Fruit fly (Drosophila melanogaster): ENCODE data around the gene CSN8.

Gene CSN8

DNA sequence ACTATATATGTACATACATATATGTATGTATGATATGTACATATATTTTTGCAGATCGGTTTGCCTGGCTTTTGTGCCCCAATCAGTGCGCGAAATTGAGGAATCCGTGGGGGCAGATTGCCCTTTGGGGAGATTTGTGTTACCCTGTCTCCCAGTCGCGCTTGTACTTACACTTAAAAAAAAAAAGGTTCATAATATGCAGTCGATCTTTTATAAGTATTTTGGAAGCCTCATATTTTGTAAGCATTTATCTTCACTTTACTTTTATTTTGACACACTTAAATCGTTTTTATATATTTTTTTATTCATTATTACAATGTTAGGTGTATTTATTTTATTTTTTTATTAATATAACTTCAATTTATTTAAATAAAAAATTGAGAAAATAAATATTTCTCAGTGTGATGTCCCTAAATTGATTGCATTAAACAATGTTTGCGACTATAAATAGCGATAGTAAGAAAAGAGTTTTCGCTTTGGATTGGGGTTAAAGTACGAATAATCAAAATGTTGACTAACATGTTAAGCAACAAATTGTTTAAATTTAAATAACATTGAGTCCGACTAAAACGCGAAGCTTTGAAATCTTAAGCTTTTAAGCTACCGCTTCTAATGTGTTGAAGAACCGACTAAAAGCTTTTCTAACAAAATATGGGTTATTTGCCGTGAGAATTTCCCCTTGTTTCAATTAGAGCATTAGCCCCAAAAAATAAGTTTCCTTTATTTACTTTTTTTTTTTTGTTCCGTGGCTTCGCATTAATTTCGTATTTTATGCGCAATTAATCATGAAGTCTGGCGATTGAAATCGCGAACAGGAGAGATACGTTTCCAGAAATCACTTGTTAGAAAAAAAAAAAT lies 38.0 kb upstream of the CSN8 start (continued):
- TF ChIP-seq CG3995 (GFP tag; optimal IDR thresholded peaks at IDR 0.05) = no peak
- TF ChIP-seq lab (GFP tag; optimal IDR thresholded peaks at IDR 0.05) = peak; percentile 46
- TF ChIP-seq Meics (GFP tag; optimal IDR thresholded peaks at IDR 0.05) = peak; percentile 13
- TF ChIP-seq CG15011 (GFP tag; optimal IDR thresholded peaks at IDR 0.05) = no peak
- no peak for TF ChIP-seq nau (GFP tag; optimal IDR thresholded peaks at IDR 0.05)
- TF ChIP-seq Asciz (GFP tag; optimal IDR thresholded peaks at IDR 0.05) = peak; percentile 5
- TF ChIP-seq stwl (tag; optimal IDR thresholded peaks at IDR 0.05) = no peak
- TF ChIP-seq lbe (GFP tag; optimal IDR thresholded peaks at IDR 0.05) = no peak
- TF ChIP-seq CG7372 (GFP tag; IDR thresholded peaks at IDR 0.05) = no peak
- TF ChIP-seq Ets65A (GFP tag) = no peak
- TF ChIP-seq CG32772 (GFP tag; IDR thresholded peaks at IDR 0.05) = no peak
- TF ChIP-seq CG18599 (GFP tag; optimal IDR thresholded peaks at IDR 0.05) = peak; percentile 37
- TF ChIP-seq CG9876 (GFP tag; optimal IDR thresholded peaks at IDR 0.05) = no peak
- no peak for TF ChIP-seq CG1233 (GFP tag; optimal IDR thresholded peaks at IDR 0.05)
- TF ChIP-seq nom (GFP tag; optimal IDR thresholded peaks at IDR 0.05) = no peak
- no peak for TF ChIP-seq mld (GFP tag; IDR thresholded peaks at IDR 0.05; ENCODE audit: partially characterized antibody)
- TF ChIP-seq CG12299 (tag; optimal IDR thresholded peaks at IDR 0.05) = no peak
- no peak for TF ChIP-seq abd-A (tag; optimal IDR thresholded peaks at IDR 0.05)
- no peak for TF ChIP-seq jing (GFP tag; optimal IDR thresholded peaks at IDR 0.05)
- TF ChIP-seq HLHmδ (GFP tag; optimal IDR thresholded peaks at IDR 0.05) = no peak
- TF ChIP-seq tna (GFP tag; IDR thresholded peaks at IDR 0.05; ENCODE audit: partially characterized antibody) = no peak
- TF ChIP-seq Usf (GFP tag; optimal IDR thresholded peaks at IDR 0.05) = no peak
- no peak for TF ChIP-seq slp2 (GFP tag; optimal IDR thresholded peaks at IDR 0.05)
- TF ChIP-seq CG1792 (GFP tag; optimal IDR thresholded peaks at IDR 0.05) = no peak
- no peak for TF ChIP-seq CG6689 (GFP tag; IDR thresholded peaks at IDR 0.05)
- TF ChIP-seq CG43689 (GFP tag; IDR thresholded peaks at IDR 0.05) = no peak
- no peak for TF ChIP-seq CG8944 (GFP tag; optimal IDR thresholded peaks at IDR 0.05)
- TF ChIP-seq unc-4 (GFP tag; IDR thresholded peaks at IDR 0.05; ENCODE audit: partially characterized antibody) = no peak
- TF ChIP-seq Scr (GFP tag; IDR thresholded peaks at IDR 0.05; ENCODE audit: partially characterized antibody) = no peak
- no peak for TF ChIP-seq CG11695 (GFP tag; IDR thresholded peaks at IDR 0.05)
- TF ChIP-seq Hr51 (GFP tag; optimal IDR thresholded peaks at IDR 0.05) = peak in 1 of 2 experiments; percentile 63
- TF ChIP-seq mam (GFP tag; optimal IDR thresholded peaks at IDR 0.05) = no peak
- no peak for TF ChIP-seq CG6272 (GFP tag; IDR thresholded peaks at IDR 0.05)
- TF ChIP-seq CG4854 (GFP tag; optimal IDR thresholded peaks at IDR 0.05) = no peak
- TF ChIP-seq CG7987 (GFP tag; optimal IDR thresholded peaks at IDR 0.05) = no peak
- no peak for TF ChIP-seq repo (GFP tag; optimal IDR thresholded peaks at IDR 0.05)
- no peak for TF ChIP-seq CG10147 (GFP tag; optimal IDR thresholded peaks at IDR 0.05)
- no peak for TF ChIP-seq CG10543 (GFP tag; optimal IDR thresholded peaks at IDR 0.05)
- TF ChIP-seq CG18011 (GFP tag; optimal IDR thresholded peaks at IDR 0.05) = no peak
- no peak for TF ChIP-seq Bteb2 (GFP tag; optimal IDR thresholded peaks at IDR 0.05)
- no peak for TF ChIP-seq az2 (GFP tag; optimal IDR thresholded peaks at IDR 0.05)
- TF ChIP-seq Dref (GFP tag; IDR thresholded peaks at IDR 0.05) = no peak
- TF ChIP-seq CG6791 (GFP tag; IDR thresholded peaks at IDR 0.05; ENCODE audit: partially characterized antibody) = no peak
- no peak for TF ChIP-seq ssp (GFP tag; IDR thresholded peaks at IDR 0.05)
- no peak for TF ChIP-seq CG15696 (tag; optimal IDR thresholded peaks at IDR 0.05)
- TF ChIP-seq BEAF-32 (GFP tag; optimal IDR thresholded peaks at IDR 0.05) = no peak
- no peak for TF ChIP-seq gce (GFP tag; IDR thresholded peaks at IDR 0.05)
- TF ChIP-seq exex (tag; optimal IDR thresholded peaks at IDR 0.05) = no peak

Data from whole organism, embryonic.